Worm (Caenorhabditis elegans): ENCODE data around the gene Y39F10C.1.

DNA sequence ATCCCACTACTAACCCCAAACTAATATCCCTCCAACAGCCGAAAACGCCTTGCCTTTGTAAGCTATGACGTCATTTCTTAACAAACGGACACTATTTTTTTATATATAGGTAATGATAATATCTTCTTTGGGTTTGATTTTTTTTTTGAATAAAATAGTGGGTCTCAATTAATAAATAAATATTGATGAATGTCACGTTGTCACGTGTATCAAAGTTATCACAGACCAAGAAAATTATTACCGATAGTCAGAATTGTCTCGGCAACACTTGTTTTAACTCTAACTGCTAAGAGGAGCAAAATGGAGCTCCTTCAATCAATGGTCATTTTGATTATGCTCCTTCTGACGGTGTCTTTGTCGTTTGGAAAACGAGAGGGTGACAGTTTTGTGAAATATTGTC, 41.4 kb upstream of the Y39F10C.1 start, which contains the start of gene T04B8.1:
- no peak for TF ChIP-seq hmbx-1 (tag; optimal IDR thresholded peaks at IDR 0.05)
- no peak for TF ChIP-seq ama-1 (optimal IDR thresholded peaks at IDR 0.05)
- no peak for TF ChIP-seq tbx-37 (GFP tag; conservative IDR thresholded peaks at IDR 0.05)
- no peak for TF ChIP-seq sea-1 (GFP tag; conservative IDR thresholded peaks at IDR 0.05)
- no peak for TF ChIP-seq tbx-11 (GFP tag; IDR thresholded peaks at IDR 0.05)
- no peak for TF ChIP-seq ceh-13 (GFP tag; optimal IDR thresholded peaks at IDR 0.05)
- no peak for TF ChIP-seq F13C5.2 (tag; optimal IDR thresholded peaks at IDR 0.05)
- no peak for TF ChIP-seq ceh-36 (tag; optimal IDR thresholded peaks at IDR 0.05)
- TF ChIP-seq aly-1 (tag; optimal IDR thresholded peaks at IDR 0.05), result no peak
